Fruit fly (Drosophila melanogaster): Measurements from ENCODE around the gene CG14641.

CG14641 gene

DNA sequence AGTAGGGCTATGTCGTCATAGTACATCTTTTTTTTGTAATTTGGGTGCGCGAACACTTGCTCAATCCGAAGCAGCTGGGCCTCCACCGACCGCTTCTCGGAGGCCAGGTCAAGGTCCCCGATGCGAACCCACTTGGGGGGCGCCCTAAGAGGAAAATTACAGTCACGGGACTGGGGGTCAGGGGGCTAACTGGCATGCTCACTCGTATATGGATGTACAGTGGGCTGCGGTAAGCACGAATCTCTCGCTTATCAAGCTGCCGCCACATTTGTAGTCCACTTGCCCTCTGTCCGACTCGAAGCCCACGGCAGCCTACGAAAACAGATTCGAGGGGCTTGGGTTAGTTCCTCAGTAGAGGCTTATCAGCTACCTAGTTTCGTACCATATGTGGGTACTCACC lies 9.6 kb upstream of the CG14641 start:
- TF ChIP-seq sna (GFP tag; IDR thresholded peaks at IDR 0.05; ENCODE audit: partially characterized antibody) (0 out of 2 replicates have a peak, but pooled peaks have one; percentile 6), tx (GFP tag; optimal IDR thresholded peaks at IDR 0.05) (no peak), ftz-f1 (GFP tag; optimal IDR thresholded peaks at IDR 0.05) (peak; percentile 23), Ada2b (GFP tag; IDR thresholded peaks at IDR 0.05) (no peak), sug (tag; optimal IDR thresholded peaks at IDR 0.05) (peak; percentile 67), Med (GFP tag) (peak; percentile 55), CG6791 (GFP tag; IDR thresholded peaks at IDR 0.05; ENCODE audit: partially characterized antibody) (no peak), slp2 (GFP tag; optimal IDR thresholded peaks at IDR 0.05) (no peak), CG8944 (GFP tag; optimal IDR thresholded peaks at IDR 0.05) (no peak), grn (GFP tag; optimal IDR thresholded peaks at IDR 0.05) (no peak), stwl (tag; optimal IDR thresholded peaks at IDR 0.05) (no peak), ems (GFP tag; optimal IDR thresholded peaks at IDR 0.05) (no peak), CG33213 (GFP tag; optimal IDR thresholded peaks at IDR 0.05) (no peak), sens (GFP tag) (peak; percentile 8), CG14014 (GFP tag; IDR thresholded peaks at IDR 0.05) (0 out of 2 replicates have a peak, but pooled peaks have one; percentile 18), cwo (GFP tag; optimal IDR thresholded peaks at IDR 0.05) (peak; percentile 56), Dbx (GFP tag; IDR thresholded peaks at IDR 0.05) (no peak), CG9797 (GFP tag; optimal IDR thresholded peaks at IDR 0.05) (no peak), HLH3B (GFP tag; IDR thresholded peaks at IDR 0.05) (no peak), CG4282 (GFP tag; optimal IDR thresholded peaks at IDR 0.05) (no peak), Rfx (GFP tag; IDR thresholded peaks at IDR 0.05) (no peak), Ets65A (GFP tag) (peak; percentile 20), mam (GFP tag; optimal IDR thresholded peaks at IDR 0.05) (no peak), Hr78 (GFP tag; optimal IDR thresholded peaks at IDR 0.05) (peak in 1 of 2 experiments; percentile 78)

DNA sequence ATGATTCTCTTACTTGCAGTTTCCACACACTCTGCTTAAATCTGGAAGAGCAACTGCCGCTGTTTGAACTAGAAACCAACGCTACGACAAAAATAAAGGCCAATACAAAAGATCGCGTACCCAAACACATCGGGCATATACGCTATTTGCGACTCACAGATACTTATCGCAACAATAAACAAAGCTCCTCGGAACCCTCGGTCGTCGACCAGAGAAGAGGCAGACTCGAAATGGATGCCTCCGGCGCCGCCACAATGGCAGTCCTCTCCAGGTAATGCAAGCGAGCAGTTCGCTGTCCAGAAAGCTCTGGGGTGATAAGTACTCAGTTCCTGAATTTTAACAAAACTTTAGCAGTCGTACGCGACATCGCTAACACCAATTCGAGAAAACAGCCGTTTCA lies 4.4 kb upstream of the CG14641 start:
- TF ChIP-seq CG7928 (GFP tag; optimal IDR thresholded peaks at IDR 0.05) = no peak
- TF ChIP-seq CG11696 (GFP tag; IDR thresholded peaks at IDR 0.05) = no peak
- TF ChIP-seq amos (GFP tag; IDR thresholded peaks at IDR 0.05; ENCODE audit: partially characterized antibody) = no peak
- no peak for TF ChIP-seq tna (GFP tag; IDR thresholded peaks at IDR 0.05; ENCODE audit: partially characterized antibody)
- no peak for TF ChIP-seq CG4424 (GFP tag; optimal IDR thresholded peaks at IDR 0.05)
- TF ChIP-seq CG3163 (GFP tag; optimal IDR thresholded peaks at IDR 0.05) = peak; percentile 76
- no peak for TF ChIP-seq abd-A (tag; optimal IDR thresholded peaks at IDR 0.05)
- 0 out of 2 replicates have a peak, but pooled peaks have one; percentile 18 for TF ChIP-seq Rfx (GFP tag; IDR thresholded peaks at IDR 0.05)
- peak; percentile 6 for TF ChIP-seq lbe (GFP tag; optimal IDR thresholded peaks at IDR 0.05)
- TF ChIP-seq Med (GFP tag) = peak; percentile 49
- TF ChIP-seq Nf-YB (GFP tag; optimal IDR thresholded peaks at IDR 0.05) = no peak
- TF ChIP-seq Adf1 (GFP tag; IDR thresholded peaks at IDR 0.05) = no peak
- TF ChIP-seq dmrt11E (tag; optimal IDR thresholded peaks at IDR 0.05) = no peak
- no peak for TF ChIP-seq CG2678 (tag; optimal IDR thresholded peaks at IDR 0.05)
- no peak for TF ChIP-seq Oli (tag; optimal IDR thresholded peaks at IDR 0.05)
- TF ChIP-seq CG17359 (tag; optimal IDR thresholded peaks at IDR 0.05) = no peak
- TF ChIP-seq CG2875 (GFP tag; optimal IDR thresholded peaks at IDR 0.05) = no peak
- no peak for TF ChIP-seq Ets97D (GFP tag; optimal IDR thresholded peaks at IDR 0.05)
- no peak for TF ChIP-seq tio (GFP tag; optimal IDR thresholded peaks at IDR 0.05)
- no peak for TF ChIP-seq CG6854 (GFP tag; optimal IDR thresholded peaks at IDR 0.05)
- peak in 1 of 2 experiments; percentile 5 for TF ChIP-seq Trl (optimal IDR thresholded peaks at IDR 0.05)
- TF ChIP-seq Trl (GFP tag; optimal IDR thresholded peaks at IDR 0.05) = no peak
- peak; percentile 10 for TF ChIP-seq Deaf1 (tag; optimal IDR thresholded peaks at IDR 0.05)
- peak; percentile 20 for TF ChIP-seq nom (GFP tag; optimal IDR thresholded peaks at IDR 0.05)
- peak; percentile 8 for TF ChIP-seq CG12769 (tag; optimal IDR thresholded peaks at IDR 0.05)
- TF ChIP-seq CG13287 (GFP tag; IDR thresholded peaks at IDR 0.05; ENCODE audit: partially characterized antibody) = peak; percentile 12; the same call in 1 of the 2 replicates
- TF ChIP-seq pan (optimal IDR thresholded peaks at IDR 0.05) = no peak
- peak in 1 of 2 experiments; percentile 9 for TF ChIP-seq pan (GFP tag; optimal IDR thresholded peaks at IDR 0.05 in 1 of 2, IDR thresholded peaks at IDR 0.05 in 1 of 2)

Measured in whole organism, embryonic.